Fruit fly (Drosophila melanogaster) whole organism, embryonic: ENCODE data around the gene CG42835.

Experiments used
- Asciz ChIP-seq: fragments of 200-800 bp; sonication (Bioruptor generic); optimal IDR thresholded peaks from 2 replicates; lab custom pipeline; 2017; ENCODE audit warnings: missing biosample characterization, mild to moderate bottlenecking, missing genetic modification characterization, missing genetic modification reagents
- Awh ChIP-seq: fragments of 200-800 bp; sonication (Bioruptor generic); IDR thresholded peaks from 2 replicates; pipeline ENCODE4, ENCODE4 v1.3.6; 2022; ENCODE audit warnings: missing biosample characterization, missing genetic modification characterization
- Bgb ChIP-seq: fragments of 200-800 bp; sonication (Bioruptor generic); IDR thresholded peaks from 2 replicates; pipeline ENCODE4 v1.3.6; 2022; ENCODE audit warnings: missing biosample characterization, missing genetic modification characterization; ENCODE audit not compliant: partially characterized antibody
- CG10979 ChIP-seq: fragments of 200-800 bp; sonication (Bioruptor generic); optimal IDR thresholded peaks from 2 replicates; lab custom pipeline; 2018; ENCODE audit warnings: missing biosample characterization, mild to moderate bottlenecking, missing genetic modification characterization, moderate library complexity
- CG13894 ChIP-seq: fragments of 200-800 bp; sonication (Bioruptor generic); optimal IDR thresholded peaks from 3 replicates; lab custom pipeline; 2018; ENCODE audit warnings: missing biosample characterization, mild to moderate bottlenecking, missing genetic modification characterization, moderate library complexity
- CG15073 ChIP-seq: fragments of 200-800 bp; sonication (Bioruptor generic); optimal IDR thresholded peaks from 2 replicates; lab custom pipeline; 2016; ENCODE audit warnings: missing biosample characterization, missing genetic modification characterization
- CG17361 ChIP-seq: fragments of 200-800 bp; sonication (Bioruptor generic); IDR thresholded peaks from 3 replicates; pipeline ENCODE4 v1.3.6; 2022; ENCODE audit warnings: missing biosample characterization, missing genetic modification characterization
- CG17829 ChIP-seq: fragments of 200-800 bp; optimal IDR thresholded peaks from 2 replicates; lab custom pipeline; 2019; ENCODE audit warnings: missing biosample characterization, mild to moderate bottlenecking, missing genetic modification characterization, moderate library complexity
- CG18619 ChIP-seq: fragments of 200-800 bp; sonication (Bioruptor generic); optimal IDR thresholded peaks from 3 replicates; lab custom pipeline; 2017; ENCODE audit warnings: missing biosample characterization, mild to moderate bottlenecking, missing genetic modification characterization
- CG31365 ChIP-seq: fragments of 200-800 bp; sonication (Bioruptor generic); optimal IDR thresholded peaks from 2 replicates; lab custom pipeline; 2018; ENCODE audit warnings: missing biosample characterization, mild to moderate bottlenecking, missing genetic modification characterization
- CG3163 ChIP-seq: fragments of 200-800 bp; sonication (Bioruptor generic); optimal IDR thresholded peaks from 3 replicates; lab custom pipeline; 2016; ENCODE audit warnings: missing biosample characterization, missing genetic modification characterization
- CG34376 ChIP-seq: fragments of 200-800 bp; sonication (Bioruptor generic); optimal IDR thresholded peaks from 2 replicates; lab custom pipeline; 2018; ENCODE audit warnings: missing biosample characterization, mild to moderate bottlenecking, missing genetic modification characterization
- CG4282 ChIP-seq: fragments of 200-800 bp; sonication (Bioruptor generic); optimal IDR thresholded peaks from 2 replicates; lab custom pipeline; 2016; ENCODE audit warnings: missing biosample characterization, missing genetic modification characterization
- CG4820 ChIP-seq: fragments of 200-800 bp; sonication (Bioruptor generic); optimal IDR thresholded peaks from 3 replicates; lab custom pipeline; 2016; ENCODE audit warnings: missing biosample characterization, missing genetic modification characterization
- CG5180 ChIP-seq: fragments of 200-800 bp; sonication (Bioruptor generic); optimal IDR thresholded peaks from 3 replicates; lab custom pipeline; 2017; ENCODE audit warnings: missing biosample characterization, missing genetic modification characterization, mild to moderate bottlenecking, moderate library complexity, missing genetic modification reagents
- CG6683 ChIP-seq: fragments of 200-800 bp; sonication (Bioruptor generic); optimal IDR thresholded peaks from 2 replicates; lab custom pipeline; 2017; ENCODE audit warnings: missing biosample characterization, mild to moderate bottlenecking, missing genetic modification characterization, missing genetic modification reagents
- CG7745 ChIP-seq: fragments of 200-800 bp; sonication (Bioruptor generic); optimal IDR thresholded peaks from 2 replicates; lab custom pipeline; 2018; ENCODE audit warnings: missing biosample characterization, mild to moderate bottlenecking, missing genetic modification characterization, moderate library complexity
- CG7839 ChIP-seq: fragments of 200-800 bp; sonication (Bioruptor generic); optimal IDR thresholded peaks from 3 replicates; lab custom pipeline; 2018; ENCODE audit warnings: missing biosample characterization, mild to moderate bottlenecking, missing genetic modification characterization, moderate library complexity
- CG7963 ChIP-seq: fragments of 200-800 bp; sonication (Bioruptor generic); IDR thresholded peaks from 3 replicates; pipeline ENCODE4 v1.3.6; 2022; ENCODE audit warnings: missing biosample characterization, missing genetic modification characterization; ENCODE audit not compliant: partially characterized antibody
- CG9932 ChIP-seq: fragments of 200-800 bp; sonication (Bioruptor generic); IDR thresholded peaks from 2 replicates; pipeline ENCODE4 v1.3.6; 2022; ENCODE audit warnings: missing biosample characterization, missing genetic modification characterization
- CTCF ChIP-seq: fragments of 200-800 bp; sonication (Bioruptor generic); optimal IDR thresholded peaks from 2 replicates; lab custom pipeline; 2017; ENCODE audit warnings: missing biosample characterization, mild to moderate bottlenecking, missing genetic modification characterization, moderate library complexity
- Chrac-16 ChIP-seq: fragments of 200-800 bp; sonication (Bioruptor generic); optimal IDR thresholded peaks from 3 replicates; lab custom pipeline; 2016; ENCODE audit warnings: missing biosample characterization, missing genetic modification characterization
- E2f1 ChIP-seq: fragments of 200-800 bp; sonication (Bioruptor generic); IDR thresholded peaks from 2 replicates; pipeline ENCODE4 v1.3.6; 2022; ENCODE audit warnings: missing biosample characterization, missing genetic modification characterization
- Ets97D ChIP-seq: fragments of 200-800 bp; sonication (Bioruptor generic); optimal IDR thresholded peaks from 3 replicates; lab custom pipeline; 2016; ENCODE audit warnings: missing biosample characterization, missing genetic modification characterization
- Gug ChIP-seq: fragments of 200-800 bp; sonication (Bioruptor generic); IDR thresholded peaks from 4 replicates; pipeline ENCODE4 v1.3.6; 2022; ENCODE audit warnings: missing biosample characterization, missing genetic modification characterization
- Hr51 ChIP-seq, 2 experiments: fragments of 200-800 bp; sonication (Bioruptor generic); optimal IDR thresholded peaks; 2 replicates in 1 of 2; 3 replicates in 1 of 2; lab custom pipeline; 2016 to 2018; ENCODE audit warnings: missing biosample characterization in 2 of 2, missing genetic modification characterization in 2 of 2, mild to moderate bottlenecking in 1 of 2, moderate library complexity in 1 of 2
- Lim3 ChIP-seq: fragments of 200-800 bp; sonication (Bioruptor generic); IDR thresholded peaks from 2 replicates; pipeline ENCODE4 v1.3.6; 2022; ENCODE audit warnings: missing biosample characterization, missing genetic modification characterization
- Mad ChIP-seq: fragments of 200-800 bp; sonication (Bioruptor generic); optimal IDR thresholded peaks from 2 replicates; lab custom pipeline; 2016; ENCODE audit warnings: missing biosample characterization, missing genetic modification characterization
- Rx ChIP-seq: fragments of 200-800 bp; sonication (Bioruptor generic); IDR thresholded peaks from 2 replicates; pipeline ENCODE4 v1.3.6; 2022; ENCODE audit warnings: missing biosample characterization, missing genetic modification characterization
- TFAM ChIP-seq: fragments of 200-800 bp; sonication (Bioruptor generic); optimal IDR thresholded peaks from 2 replicates; lab custom pipeline; 2017; ENCODE audit warnings: missing biosample characterization, missing genetic modification characterization, inconsistent platforms
- Taf1 ChIP-seq: fragments of 200-800 bp; sonication (Bioruptor generic); IDR thresholded peaks from 2 replicates; pipeline ENCODE4 v1.3.6; 2022; ENCODE audit warnings: missing biosample characterization, missing genetic modification characterization
- Vsx1 ChIP-seq: fragments of 200-800 bp; sonication (Bioruptor generic); optimal IDR thresholded peaks from 2 replicates; lab custom pipeline; 2017; ENCODE audit warnings: missing biosample characterization, mild to moderate bottlenecking, missing genetic modification characterization, missing genetic modification reagents
- ab ChIP-seq: fragments of 200-800 bp; sonication (Bioruptor generic); optimal IDR thresholded peaks from 2 replicates; lab custom pipeline; 2016; ENCODE audit warnings: missing biosample characterization, missing genetic modification characterization
- ato ChIP-seq: fragments of 200-800 bp; sonication (Bioruptor generic); IDR thresholded peaks from 2 replicates; pipeline ENCODE4 v1.3.6; 2022; ENCODE audit warnings: missing biosample characterization, missing genetic modification characterization; ENCODE audit not compliant: partially characterized antibody
- bcd ChIP-seq: fragments of 200-800 bp; sonication (Bioruptor generic); optimal IDR thresholded peaks from 2 replicates; lab custom pipeline; 2017; ENCODE audit warnings: missing biosample characterization, mild to moderate bottlenecking, missing genetic modification characterization
- dan ChIP-seq: fragments of 200-800 bp; sonication (Bioruptor generic); IDR thresholded peaks from 2 replicates; pipeline ENCODE4 v1.3.6; 2022; ENCODE audit warnings: missing biosample characterization, missing genetic modification characterization
- disco-r ChIP-seq: fragments of 200-800 bp; sonication (Bioruptor generic); optimal IDR thresholded peaks from 2 replicates; lab custom pipeline; 2016; ENCODE audit warnings: missing biosample characterization, missing genetic modification characterization
- ems ChIP-seq: fragments of 200-800 bp; sonication (Bioruptor generic); optimal IDR thresholded peaks from 3 replicates; lab custom pipeline; 2016; ENCODE audit warnings: missing biosample characterization, missing genetic modification characterization
- fd64A ChIP-seq: fragments of 200-800 bp; sonication (Bioruptor generic); optimal IDR thresholded peaks from 3 replicates; lab custom pipeline; 2018; ENCODE audit warnings: missing biosample characterization, mild to moderate bottlenecking, missing genetic modification characterization
- fd96Cb ChIP-seq: fragments of 200-800 bp; sonication (Bioruptor generic); optimal IDR thresholded peaks from 2 replicates; lab custom pipeline; 2018; ENCODE audit warnings: missing biosample characterization, mild to moderate bottlenecking, missing genetic modification characterization, moderate library complexity
- lola ChIP-seq, 3 experiments: fragments of >200 bp in 2 of 3; fragments of 200-800 bp in 1 of 3; sonication (Bioruptor generic) in 1 of 3; optimal IDR thresholded peaks; 2 replicates each; lab custom pipeline; 2017 to 2019; ENCODE audit warnings: missing biosample characterization in 3 of 3, missing genetic modification characterization in 3 of 3, mild to moderate bottlenecking in 1 of 3, moderate library complexity in 1 of 3
- luna ChIP-seq: fragments of 200-800 bp; sonication (Bioruptor generic); optimal IDR thresholded peaks from 2 replicates; lab custom pipeline; 2016; ENCODE audit warnings: missing biosample characterization, missing genetic modification characterization
- mld ChIP-seq: fragments of 200-800 bp; sonication (Bioruptor generic); IDR thresholded peaks from 3 replicates; pipeline ENCODE4 v1.3.6; 2022; ENCODE audit warnings: missing biosample characterization, missing genetic modification characterization; ENCODE audit not compliant: partially characterized antibody
- nmo ChIP-seq: fragments of 200-800 bp; sonication (Bioruptor generic); optimal IDR thresholded peaks from 2 replicates; lab custom pipeline; 2018; ENCODE audit warnings: missing biosample characterization, mild to moderate bottlenecking, missing genetic modification characterization, moderate library complexity
- pnt ChIP-seq: fragments of 200-800 bp; sonication (Bioruptor generic); optimal IDR thresholded peaks from 3 replicates; lab custom pipeline; 2016; ENCODE audit warnings: missing biosample characterization, missing genetic modification characterization
- row ChIP-seq: fragments of 200-800 bp; sonication (Bioruptor generic); IDR thresholded peaks from 3 replicates; pipeline ENCODE4 v1.3.6; 2022; ENCODE audit warnings: missing biosample characterization, missing genetic modification characterization
- sug ChIP-seq: fragments of 200-800 bp; optimal IDR thresholded peaks from 2 replicates; lab custom pipeline; 2019; ENCODE audit warnings: missing biosample characterization, mild to moderate bottlenecking, missing genetic modification characterization, moderate library complexity
- tgo ChIP-seq: fragments of 200-800 bp; sonication (Bioruptor generic); IDR thresholded peaks from 3 replicates; pipeline ENCODE4 v1.3.6; 2022; ENCODE audit warnings: missing biosample characterization, missing genetic modification characterization
- zen ChIP-seq: fragments of 200-800 bp; sonication (Bioruptor generic); optimal IDR thresholded peaks from 3 replicates; lab custom pipeline; 2018; ENCODE audit warnings: missing biosample characterization, mild to moderate bottlenecking, missing genetic modification characterization, moderate library complexity

Gene CG42835

dm6 chr3R:17385329-17386019, 35.0 kb upstream of the CG42835 start (continued):
- no peak for TF ChIP-seq pnt (GFP tag; lab: Kevin White, UChicago)
- TF ChIP-seq E2f1 (GFP tag; lab: Robert Waterston, UW): 0 out of 2 replicates have a peak, but pooled peaks have one; percentile 18
- TF ChIP-seq ems (GFP tag; lab: Kevin White, UChicago): peak; percentile 41
- TF ChIP-seq CG4820 (GFP tag; lab: Kevin White, UChicago): peak; percentile 15
- no peak for TF ChIP-seq CG7963 (GFP tag; lab: Robert Waterston, UW)
- no peak for TF ChIP-seq CG18619 (GFP tag; lab: Kevin White, UChicago)
- peak; percentile 74 for TF ChIP-seq row
- TF ChIP-seq Lim3 (GFP tag; lab: Robert Waterston, UW): no peak
- TF ChIP-seq zen (tag; lab: Kevin White, UChicago): peak; percentile 21
- no peak for TF ChIP-seq dan (GFP tag; lab: Robert Waterston, UW)
- TF ChIP-seq mld (GFP tag; lab: Robert Waterston, UW): no peak
- TF ChIP-seq CG7745 (tag; lab: Kevin White, UChicago): no peak
- peak; percentile 56 for TF ChIP-seq CG17829
- peak; percentile 63 for TF ChIP-seq CG31365 (tag; lab: Kevin White, UChicago)
- no peak for TF ChIP-seq Taf1 (GFP tag; lab: Robert Waterston, UW)
- TF ChIP-seq Gug: no peak; the same call in 3 of the 4 replicates
- peak; percentile 49; the same call in 1 of the 3 replicates for TF ChIP-seq CG17361 (GFP tag; lab: Robert Waterston, UW)
- TF ChIP-seq ab (GFP tag; lab: Kevin White, UChicago): no peak
- peak; percentile 73 for TF ChIP-seq CG9932 (GFP tag; lab: Robert Waterston, UW)
- no peak for TF ChIP-seq CG15073 (GFP tag; lab: Kevin White, UChicago)
- TF ChIP-seq Awh (GFP tag; lab: Robert Waterston, UW): no peak
- TF ChIP-seq disco-r: no peak
- peak; percentile 58 for TF ChIP-seq CG3163 (GFP tag; lab: Kevin White, UChicago)
- no peak for TF ChIP-seq lola (GFP tag; optimal IDR thresholded peaks at IDR 0.05; lab: Kevin White, UChicago)
- peak; percentile 73 for TF ChIP-seq CG13894
- TF ChIP-seq CG5180 (GFP tag; lab: Kevin White, UChicago): peak; percentile 27
- TF ChIP-seq Rx (GFP tag; lab: Robert Waterston, UW): no peak
- no peak for TF ChIP-seq CG6683
- no peak for TF ChIP-seq TFAM (GFP tag; lab: Kevin White, UChicago)
- peak; percentile 55 for TF ChIP-seq Mad
- TF ChIP-seq Asciz (GFP tag; lab: Kevin White, UChicago): peak; percentile 3
- TF ChIP-seq Chrac-16: peak; percentile 73
- no peak for TF ChIP-seq ato
- TF ChIP-seq Bgb (GFP tag; lab: Robert Waterston, UW): peak; percentile 68; the same call in 1 of the 2 replicates
- peak; percentile 30 for TF ChIP-seq fd96Cb
- peak; percentile 50 for TF ChIP-seq bcd (GFP tag; lab: Kevin White, UChicago)
- TF ChIP-seq CG34376 (GFP tag; lab: Kevin White, UChicago): peak; percentile 63
- peak; percentile 65 to 72 for TF ChIP-seq Hr51 (GFP tag; optimal IDR thresholded peaks at IDR 0.05; lab: Kevin White, UChicago)
- TF ChIP-seq luna: peak; percentile 66
- TF ChIP-seq fd64A (GFP tag; lab: Kevin White, UChicago): no peak
- peak; percentile 4 for TF ChIP-seq CG10979 (tag; lab: Kevin White, UChicago)
- TF ChIP-seq CTCF (GFP tag; lab: Kevin White, UChicago): no peak
- TF ChIP-seq CG4282: peak; percentile 66
- peak; percentile 48 for TF ChIP-seq CG7839
- TF ChIP-seq nmo (GFP tag; lab: Kevin White, UChicago): peak; percentile 35
- TF ChIP-seq Vsx1 (GFP tag; lab: Kevin White, UChicago): peak; percentile 95
- TF ChIP-seq tgo: peak; percentile 71; the same call in 2 of the 3 replicates
- peak; percentile 94 for TF ChIP-seq Ets97D (GFP tag; lab: Kevin White, UChicago)
- peak; percentile 62 for TF ChIP-seq sug
